Worm (Caenorhabditis elegans) whole organism, young adult: ENCODE data around the gene srg-6.

Experiments
- C06A6.2 ChIP-seq: fragments of 200-800 bp; sonication (Bioruptor generic); conservative IDR thresholded peaks from 2 replicates; pipeline ENCODE4 v1.3.6; 2022; ENCODE audit warnings: missing genetic modification characterization, missing compliant biosample characterization
- C17E4.6 ChIP-seq: fragments of 200-800 bp; sonication (Bioruptor generic); IDR thresholded peaks from 2 replicates; pipeline ENCODE4 v1.3.6; 2022; ENCODE audit warnings: missing genetic modification reagents, missing genetic modification characterization, missing compliant biosample characterization
- D2030.7 ChIP-seq: fragments of 200-800 bp; sonication (Bioruptor generic); IDR thresholded peaks from 2 replicates; pipeline ENCODE4 v1.3.6; 2022; ENCODE audit warnings: missing genetic modification reagents, missing genetic modification characterization, missing compliant biosample characterization
- F55B11.4 ChIP-seq: sonication (generic microtip); optimal IDR thresholded peaks from 2 replicates; lab custom pipeline; 2016; ENCODE audit warnings: missing compliant biosample characterization, missing genetic modification characterization, borderline replicate concordance; ENCODE audit not compliant: insufficient read depth
- T26A5.8 ChIP-seq: sonication (generic microtip); optimal IDR thresholded peaks from 2 replicates; lab custom pipeline; 2016; ENCODE audit warnings: missing genetic modification characterization, missing compliant biosample characterization
- Y79H2A.3 ChIP-seq: fragments of 200-800 bp; sonication (Bioruptor generic); conservative IDR thresholded peaks from 2 replicates; pipeline ENCODE4 v1.3.6; 2022; ENCODE audit warnings: missing genetic modification reagents, missing genetic modification characterization, missing compliant biosample characterization
- ZK185.1 ChIP-seq: sonication (generic microtip); optimal IDR thresholded peaks from 2 replicates; lab custom pipeline; 2016; ENCODE audit warnings: mild to moderate bottlenecking, missing genetic modification characterization, missing compliant biosample characterization; ENCODE audit not compliant: poor library complexity, severe bottlenecking
- ama-1 ChIP-seq, 3 experiments: fragments of 150-350 bp in 1 of 3; sonication (generic microtip) in 2 of 3; optimal IDR thresholded peaks; 2 replicates each; lab custom pipeline; 2014 to 2018; ENCODE audit warnings: missing biosample characterization in 2 of 3, missing genetic modification characterization in 2 of 3, missing genetic modification reagents in 2 of 3
- aptf-2 ChIP-seq: fragments of 200-800 bp; sonication (Bioruptor generic); conservative IDR thresholded peaks from 2 replicates; pipeline ENCODE4 v1.3.6; 2022; ENCODE audit warnings: missing genetic modification reagents, missing genetic modification characterization, missing compliant biosample characterization
- atf-7 ChIP-seq: sonication (generic microtip); optimal IDR thresholded peaks from 2 replicates; lab custom pipeline; 2017; ENCODE audit warnings: mild to moderate bottlenecking, missing genetic modification characterization, missing compliant biosample characterization
- attf-6 ChIP-seq: fragments of 200-800 bp; sonication (Bioruptor generic); IDR thresholded peaks from 2 replicates; pipeline ENCODE4 v1.3.6; 2022; ENCODE audit warnings: missing genetic modification reagents, missing genetic modification characterization, missing compliant biosample characterization
- cebp-1 ChIP-seq, 2 experiments: fragments of 200-800 bp in 1 of 2; sonication (Bioruptor generic) in 1 of 2; sonication (generic microtip) in 1 of 2; IDR thresholded peaks in 1 of 2; optimal IDR thresholded peaks in 1 of 2; 2 replicates each; pipeline versions ENCODE4 v1.3.6 to Lab custom; 2017 to 2022; ENCODE audit warnings: missing compliant biosample characterization in 2 of 2, missing genetic modification characterization in 2 of 2, mild to moderate bottlenecking in 1 of 2, missing genetic modification reagents in 1 of 2, moderate library complexity in 1 of 2
- ceh-27 ChIP-seq: fragments of 200-800 bp; sonication (Bioruptor generic); optimal IDR thresholded peaks from 2 replicates; lab custom pipeline; 2018; ENCODE audit warnings: mild to moderate bottlenecking, missing genetic modification characterization, moderate library complexity, missing compliant biosample characterization
- chd-7 ChIP-seq: sonication (generic microtip); optimal IDR thresholded peaks from 2 replicates; lab custom pipeline; 2016; ENCODE audit warnings: mild to moderate bottlenecking, missing genetic modification characterization, moderate library complexity, missing compliant biosample characterization
- efl-1 ChIP-seq: fragments of 150-350 bp; optimal IDR thresholded peaks from 2 replicates; lab custom pipeline; 2014; ENCODE audit warnings: missing biosample characterization, missing genetic modification reagents, missing genetic modification characterization
- him-1 ChIP-seq: sonication (generic microtip); optimal IDR thresholded peaks from 2 replicates; lab custom pipeline; 2016; ENCODE audit warnings: missing genotype, missing genetic modification reagents, missing genetic modification characterization, missing compliant biosample characterization
- hlh-12 ChIP-seq: sonication (generic microtip); optimal IDR thresholded peaks from 2 replicates; lab custom pipeline; 2016; ENCODE audit warnings: missing genetic modification characterization, missing compliant biosample characterization
- hmg-1.2 ChIP-seq: fragments of 200-800 bp; sonication (Bioruptor generic); IDR thresholded peaks from 2 replicates; pipeline ENCODE4 v1.3.6; 2022; ENCODE audit warnings: missing genetic modification reagents, missing genetic modification characterization, missing compliant biosample characterization
- lag-1 ChIP-seq: fragments of 200-800 bp; sonication (Bioruptor generic); IDR thresholded peaks from 2 replicates; pipeline ENCODE4 v1.3.6; 2022; ENCODE audit warnings: missing genetic modification reagents, missing genetic modification characterization, missing compliant biosample characterization
- lin-35 ChIP-seq, 3 experiments: fragments of 150-350 bp in 2 of 3; sonication (generic microtip) in 1 of 3; optimal IDR thresholded peaks; 2 replicates each; lab custom pipeline; 2014 to 2018; ENCODE audit warnings: missing biosample characterization in 3 of 3, missing genetic modification characterization in 3 of 3, missing genetic modification reagents in 3 of 3
- lin-40 ChIP-seq: sonication (generic microtip); optimal IDR thresholded peaks from 2 replicates; lab custom pipeline; 2016; ENCODE audit warnings: missing genetic modification characterization, mild to moderate bottlenecking, missing compliant biosample characterization, missing genotype, missing genetic modification reagents
- madf-8 ChIP-seq: fragments of 200-800 bp; sonication (Bioruptor generic); conservative IDR thresholded peaks from 2 replicates; pipeline ENCODE4 v1.3.6; 2022; ENCODE audit warnings: missing genetic modification reagents, missing genetic modification characterization, missing compliant biosample characterization
- mcd-1 ChIP-seq: fragments of 200-800 bp; sonication (Bioruptor generic); IDR thresholded peaks from 2 replicates; pipeline ENCODE4 v1.3.6; 2022; ENCODE audit warnings: missing genetic modification reagents, missing genetic modification characterization, missing compliant biosample characterization
- mes-4 ChIP-seq: sonication (generic microtip); optimal IDR thresholded peaks from 2 replicates; lab custom pipeline; 2016; ENCODE audit warnings: missing genotype, missing genetic modification characterization, missing compliant biosample characterization
- nfyb-1 ChIP-seq: fragments of 200-800 bp; sonication (Bioruptor generic); IDR thresholded peaks from 2 replicates; pipeline ENCODE4 v1.3.6; 2022; ENCODE audit warnings: missing genetic modification reagents, missing genetic modification characterization, missing compliant biosample characterization
- nhr-179 ChIP-seq: sonication (generic microtip); optimal IDR thresholded peaks from 2 replicates; lab custom pipeline; 2016; ENCODE audit warnings: mild to moderate bottlenecking, missing genetic modification characterization, missing compliant biosample characterization
- pbrm-1 ChIP-seq: fragments of 200-800 bp; sonication (Bioruptor generic); IDR thresholded peaks from 2 replicates; pipeline ENCODE4 v1.3.6; 2022; ENCODE audit warnings: missing genetic modification reagents, missing genetic modification characterization, missing compliant biosample characterization
- rcor-1 ChIP-seq: fragments of 200-800 bp; sonication (Bioruptor generic); IDR thresholded peaks from 2 replicates; pipeline ENCODE4 v1.3.6; 2022; ENCODE audit warnings: missing genetic modification reagents, missing genetic modification characterization, missing compliant biosample characterization
- repo-1 ChIP-seq: sonication (generic microtip); optimal IDR thresholded peaks from 2 replicates; lab custom pipeline; 2017; ENCODE audit warnings: mild to moderate bottlenecking, missing genetic modification characterization, missing compliant biosample characterization
- snpc-3.4 ChIP-seq: sonication (generic microtip); optimal IDR thresholded peaks from 2 replicates; lab custom pipeline; 2017; ENCODE audit warnings: missing genetic modification characterization, mild to moderate bottlenecking, missing compliant biosample characterization, antibody characterized with exemption, moderate library complexity, missing genotype, missing genetic modification reagents
- sptf-2 ChIP-seq: fragments of 200-800 bp; sonication (Bioruptor generic); optimal IDR thresholded peaks from 2 replicates; lab custom pipeline; 2018; ENCODE audit warnings: mild to moderate bottlenecking, missing genetic modification characterization, missing compliant biosample characterization
- tlf-1 ChIP-seq: fragments of 200-800 bp; sonication (Bioruptor generic); optimal IDR thresholded peaks from 2 replicates; lab custom pipeline; 2018; ENCODE audit warnings: mild to moderate bottlenecking, missing genetic modification characterization, missing compliant biosample characterization
- unc-62 ChIP-seq: fragments of 150-350 bp; optimal IDR thresholded peaks from 2 replicates; lab custom pipeline; 2014; ENCODE audit warnings: missing biosample characterization, missing genetic modification reagents, missing genetic modification characterization
- zfh-2 ChIP-seq: fragments of 200-800 bp; sonication (Bioruptor generic); conservative IDR thresholded peaks from 2 replicates; pipeline ENCODE4 v1.3.6; 2022; ENCODE audit warnings: missing genetic modification reagents, missing genetic modification characterization, missing compliant biosample characterization
- zim-3 ChIP-seq: sonication (generic microtip); optimal IDR thresholded peaks from 2 replicates; lab custom pipeline; 2017; ENCODE audit warnings: mild to moderate bottlenecking, missing genetic modification characterization, moderate library complexity, missing compliant biosample characterization
- ztf-18 ChIP-seq: sonication (generic microtip); optimal IDR thresholded peaks from 2 replicates; lab custom pipeline; 2016; ENCODE audit warnings: missing genotype, mild to moderate bottlenecking, missing genetic modification characterization, missing compliant biosample characterization
- ztf-26 ChIP-seq: sonication (generic microtip); optimal IDR thresholded peaks from 2 replicates; lab custom pipeline; 2017; ENCODE audit warnings: missing genetic modification characterization, missing compliant biosample characterization
- ztf-28 ChIP-seq: fragments of 200-800 bp; sonication (Bioruptor generic); IDR thresholded peaks from 2 replicates; pipeline ENCODE4 v1.3.6; 2022; ENCODE audit warnings: missing genetic modification reagents, missing genetic modification characterization, missing compliant biosample characterization
- ztf-3 ChIP-seq: fragments of 200-800 bp; sonication (Bioruptor generic); optimal IDR thresholded peaks from 2 replicates; lab custom pipeline; 2018; ENCODE audit warnings: mild to moderate bottlenecking, missing genetic modification characterization, missing compliant biosample characterization

Gene srg-6

DNA sequence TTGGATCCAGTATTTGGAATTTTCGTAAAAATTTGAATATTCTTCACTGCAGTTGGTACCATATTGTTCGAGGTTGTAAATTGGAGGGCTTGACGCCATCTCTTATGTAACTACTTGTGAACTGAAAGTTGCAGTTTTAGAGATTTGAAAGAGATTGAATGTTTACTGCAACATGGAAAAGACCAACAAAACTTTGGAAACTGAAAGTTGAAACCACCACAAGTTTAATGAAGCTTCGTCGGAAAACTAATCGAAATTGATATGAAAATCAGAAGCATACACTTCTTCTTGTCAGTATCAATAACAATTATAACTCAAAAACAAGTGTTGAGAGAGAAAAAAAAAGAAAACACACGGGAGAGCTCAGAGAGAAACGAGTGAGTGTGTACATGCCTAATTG, 2.2 kb upstream of the srg-6 start, which contains the start of gene srg-7:
srg-7 (minus strand) TSS at position 101 of the 400 bp plus-strand sequence.
- TF ChIP-seq Y79H2A.3 (GFP tag; lab: Robert Waterston, UW): no peak
- TF ChIP-seq lin-35 (GFP tag; optimal IDR thresholded peaks at IDR 0.05; lab: Kevin White, UChicago): no peak
- no peak for TF ChIP-seq snpc-3.4
- no peak for TF ChIP-seq T26A5.8 (tag; lab: Kevin White, UChicago)
- TF ChIP-seq aptf-2 (GFP tag; lab: Robert Waterston, UW): no peak
- TF ChIP-seq C17E4.6 (GFP tag; lab: Robert Waterston, UW): no peak
- no peak for TF ChIP-seq repo-1 (tag; lab: Kevin White, UChicago)
- no peak for TF ChIP-seq unc-62 (GFP tag; lab: Kevin White, UChicago)
- no peak for TF ChIP-seq ztf-26 (tag; lab: Kevin White, UChicago)
- no peak for TF ChIP-seq efl-1 (GFP tag; lab: Kevin White, UChicago)
- TF ChIP-seq zfh-2 (GFP tag; lab: Robert Waterston, UW): no peak
- TF ChIP-seq ztf-28: no peak
- TF ChIP-seq nhr-179 (tag; lab: Kevin White, UChicago): no peak
- no peak for TF ChIP-seq mes-4 (tag; lab: Kevin White, UChicago)
- no peak for TF ChIP-seq pbrm-1 (GFP tag; lab: Robert Waterston, UW)
- TF ChIP-seq lag-1 (GFP tag; lab: Robert Waterston, UW): no peak
- TF ChIP-seq C06A6.2 (GFP tag; lab: Robert Waterston, UW): no peak
- no peak for TF ChIP-seq D2030.7 (GFP tag; lab: Robert Waterston, UW)
- TF ChIP-seq him-1: no peak
- no peak for TF ChIP-seq cebp-1 (GFP tag; IDR thresholded peaks at IDR 0.05; lab: Robert Waterston, UW)
- TF ChIP-seq cebp-1 (tag; optimal IDR thresholded peaks at IDR 0.05; lab: Kevin White, UChicago): no peak

DNA sequence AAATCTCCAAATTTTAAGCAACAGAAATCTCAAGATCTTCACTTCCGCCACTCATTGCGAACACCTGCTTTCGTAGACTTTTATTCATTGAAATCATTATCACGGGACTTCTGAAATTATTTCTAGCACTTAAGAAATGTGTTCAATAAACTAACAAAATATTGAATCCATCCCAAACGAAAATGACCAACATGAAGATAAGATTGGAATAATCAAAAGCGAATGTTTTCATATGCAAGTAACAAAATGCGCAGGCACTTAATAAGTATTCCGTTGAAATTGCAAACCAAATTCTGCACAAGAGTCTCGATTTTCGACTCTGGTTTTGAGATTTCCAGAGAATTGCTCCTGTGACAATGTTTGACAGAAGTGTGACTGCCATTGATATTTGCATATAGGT, 1.4 kb downstream of the srg-6 start, which contains the start of gene srg-5:
srg-5 (minus strand) TSS at position 101 of the 400 bp plus-strand sequence.
- TF ChIP-seq ztf-18 (tag; lab: Kevin White, UChicago) (no peak), attf-6 (GFP tag; lab: Robert Waterston, UW) (no peak), snpc-3.4 (no peak), tlf-1 (GFP tag; lab: Kevin White, UChicago) (no peak), nfyb-1 (GFP tag; lab: Robert Waterston, UW) (no peak), ama-1 (optimal IDR thresholded peaks at IDR 0.05; lab: Kevin White, UChicago) (no peak), ama-1 (GFP tag; optimal IDR thresholded peaks at IDR 0.05; lab: Kevin White, UChicago) (no peak)

DNA sequence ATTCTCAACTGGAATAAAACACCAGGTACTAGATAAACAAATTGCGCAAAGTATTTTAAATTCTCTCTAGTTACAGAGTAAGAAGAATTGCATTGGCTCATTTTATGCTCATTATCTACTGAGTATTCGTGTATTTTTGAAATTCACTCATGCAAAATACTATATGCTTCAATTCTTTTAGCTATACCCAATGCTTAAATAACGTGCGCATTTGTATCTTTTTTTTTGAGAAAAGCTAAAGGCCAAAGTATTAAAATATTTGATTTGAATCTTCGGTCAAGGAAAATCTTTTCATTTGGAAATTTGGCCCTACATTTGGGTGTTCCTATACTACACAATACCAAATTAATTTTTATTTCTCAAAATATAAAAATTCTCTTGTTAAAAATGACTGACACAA, 3.8 kb downstream of the srg-6 start, which contains the start of gene srg-4:
srg-4 (minus strand) TSS at position 101 of the 400 bp plus-strand sequence.
- no peak for TF ChIP-seq ztf-3
- no peak for TF ChIP-seq zim-3 (tag; lab: Kevin White, UChicago)

DNA sequence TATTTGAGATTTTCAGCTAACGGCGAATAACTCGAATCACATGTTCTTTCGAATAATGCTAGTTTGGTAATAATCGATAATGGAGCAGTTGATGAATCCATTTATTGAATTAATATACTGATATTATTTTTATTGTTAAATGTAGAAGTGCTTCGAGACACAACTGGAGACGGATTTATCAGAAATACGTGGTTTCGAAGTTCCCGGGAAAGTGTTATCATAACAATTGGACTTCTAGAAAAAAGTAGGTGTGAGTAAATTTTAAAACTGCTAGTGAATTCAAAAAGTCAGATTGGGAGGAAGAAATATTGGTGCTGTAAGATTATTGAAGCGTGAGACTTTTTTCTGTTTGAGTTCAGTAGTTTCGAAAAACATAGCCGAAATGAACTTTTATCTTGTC, 5.7 kb downstream of the srg-6 start, which contains the start of gene srg-2:
srg-2 (minus strand) TSS at position 101 of the 400 bp plus-strand sequence.
- TF ChIP-seq mes-4 (tag; lab: Kevin White, UChicago): no peak
- no peak for TF ChIP-seq ZK185.1 (tag; lab: Kevin White, UChicago)
- TF ChIP-seq tlf-1 (GFP tag; lab: Kevin White, UChicago): no peak
- no peak for TF ChIP-seq hmg-1.2 (GFP tag; lab: Robert Waterston, UW)
- no peak for TF ChIP-seq madf-8 (GFP tag; lab: Robert Waterston, UW)
- TF ChIP-seq lin-40: no peak
- no peak for TF ChIP-seq ztf-28
- no peak for TF ChIP-seq F55B11.4 (tag; lab: Kevin White, UChicago)
- no peak for TF ChIP-seq chd-7 (tag; lab: Kevin White, UChicago)
- TF ChIP-seq atf-7: no peak
- no peak for TF ChIP-seq hlh-12
- no peak for TF ChIP-seq sptf-2 (GFP tag; lab: Kevin White, UChicago)
- no peak for TF ChIP-seq ceh-27 (GFP tag; lab: Kevin White, UChicago)
- TF ChIP-seq mcd-1 (GFP tag; lab: Robert Waterston, UW): no peak
- no peak for TF ChIP-seq rcor-1 (GFP tag; lab: Robert Waterston, UW)
- TF ChIP-seq, all 124 proteins: peak for 0
